Worm (Caenorhabditis elegans) whole organism, late embryonic: ENCODE measurements around the gene ZC317.6.

ENCODE experiments used
- C08G9.2 ChIP-seq: sonication (generic microtip); optimal IDR thresholded peaks from 2 replicates; lab custom pipeline; 2016; ENCODE audit warnings: mild to moderate bottlenecking, missing genetic modification characterization, moderate library complexity, missing compliant biosample characterization
- C38D4.7 ChIP-seq: fragments of 200-800 bp; sonication (Bioruptor generic); optimal IDR thresholded peaks from 2 replicates; lab custom pipeline; 2018; ENCODE audit warnings: mild to moderate bottlenecking, missing genetic modification characterization, moderate library complexity, missing compliant biosample characterization
- F13H6.1 ChIP-seq: sonication (generic microtip); optimal IDR thresholded peaks from 2 replicates; lab custom pipeline; 2016; ENCODE audit warnings: missing genetic modification characterization, missing compliant biosample characterization
- K02D7.2 ChIP-seq: sonication (generic microtip); optimal IDR thresholded peaks from 2 replicates; lab custom pipeline; 2017; ENCODE audit warnings: mild to moderate bottlenecking, missing genetic modification characterization, missing compliant biosample characterization
- K09A11.1 ChIP-seq: sonication (generic microtip); optimal IDR thresholded peaks from 2 replicates; lab custom pipeline; 2017; ENCODE audit warnings: antibody characterized with exemption, mild to moderate bottlenecking, missing genetic modification characterization, missing compliant biosample characterization; ENCODE audit not compliant: insufficient read depth
- ahr-1 ChIP-seq: sonication (generic microtip); optimal IDR thresholded peaks from 2 replicates; lab custom pipeline; 2016; ENCODE audit warnings: missing genetic modification characterization, missing compliant biosample characterization
- ama-1 ChIP-seq: fragments of 150-350 bp; optimal IDR thresholded peaks from 2 replicates; lab custom pipeline; 2014
- ceh-14 ChIP-seq: sonication (generic microtip); optimal IDR thresholded peaks from 2 replicates; lab custom pipeline; 2016; ENCODE audit warnings: missing genotype, missing genetic modification characterization, missing compliant biosample characterization
- ceh-18 ChIP-seq: sonication (generic microtip); optimal IDR thresholded peaks from 2 replicates; lab custom pipeline; 2016; ENCODE audit warnings: missing genetic modification characterization, missing compliant biosample characterization
- ceh-19 ChIP-seq: fragments of 200-800 bp; sonication (Bioruptor generic); optimal IDR thresholded peaks from 2 replicates; lab custom pipeline; 2018; ENCODE audit warnings: mild to moderate bottlenecking, missing genetic modification characterization, missing compliant biosample characterization
- ceh-22 ChIP-seq: sonication (generic microtip); optimal IDR thresholded peaks from 2 replicates; lab custom pipeline; 2017; ENCODE audit warnings: missing biosample characterization, missing genetic modification characterization
- ceh-30 ChIP-seq: fragments of 150-350 bp; optimal IDR thresholded peaks from 2 replicates; lab custom pipeline; 2014; ENCODE audit warnings: missing biosample characterization, missing genetic modification characterization
- ceh-31 ChIP-seq: sonication (generic microtip); optimal IDR thresholded peaks from 2 replicates; lab custom pipeline; 2016; ENCODE audit warnings: missing genetic modification characterization, missing compliant biosample characterization
- che-1 ChIP-seq: sonication (generic microtip); optimal IDR thresholded peaks from 2 replicates; lab custom pipeline; 2016; ENCODE audit warnings: mild to moderate bottlenecking, missing genetic modification characterization, missing compliant biosample characterization
- dmd-4 ChIP-seq: sonication (generic microtip); optimal IDR thresholded peaks from 2 replicates; lab custom pipeline; 2016; ENCODE audit warnings: borderline replicate concordance, missing genetic modification characterization, missing compliant biosample characterization
- dve-1 ChIP-seq: sonication (generic microtip); optimal IDR thresholded peaks from 2 replicates; lab custom pipeline; 2017; ENCODE audit warnings: antibody characterized with exemption, mild to moderate bottlenecking, missing genetic modification characterization, missing compliant biosample characterization
- elt-2 ChIP-seq: sonication (generic microtip); optimal IDR thresholded peaks from 2 replicates; lab custom pipeline; 2016; ENCODE audit warnings: missing genetic modification reagents, missing genetic modification characterization, missing compliant biosample characterization
- fkh-10 ChIP-seq: fragments of 150-350 bp; optimal IDR thresholded peaks from 2 replicates; lab custom pipeline; 2014; ENCODE audit warnings: missing biosample characterization, missing genetic modification reagents, missing genetic modification characterization
- gmeb-2 ChIP-seq: sonication (generic microtip); optimal IDR thresholded peaks from 2 replicates; lab custom pipeline; 2016; ENCODE audit warnings: missing genetic modification characterization, inconsistent platforms, missing compliant biosample characterization
- hlh-13 ChIP-seq: fragments of 200-800 bp; sonication (Bioruptor generic); optimal IDR thresholded peaks from 2 replicates; lab custom pipeline; 2018; ENCODE audit warnings: mild to moderate bottlenecking, missing genetic modification characterization, missing compliant biosample characterization
- hlh-6 ChIP-seq: sonication (generic microtip); optimal IDR thresholded peaks from 2 replicates; lab custom pipeline; 2016; ENCODE audit warnings: missing genotype, missing genetic modification characterization, missing compliant biosample characterization
- nfya-1 ChIP-seq: sonication (generic microtip); optimal IDR thresholded peaks from 2 replicates; lab custom pipeline; 2017; ENCODE audit warnings: missing genetic modification characterization, mild to moderate bottlenecking, missing compliant biosample characterization, antibody characterized with exemption, moderate library complexity
- nhr-232 ChIP-seq: sonication (generic microtip); optimal IDR thresholded peaks from 2 replicates; lab custom pipeline; 2016; ENCODE audit warnings: missing genetic modification characterization, missing compliant biosample characterization
- npax-4 ChIP-seq: sonication (generic microtip); optimal IDR thresholded peaks from 2 replicates; lab custom pipeline; 2016; ENCODE audit warnings: missing genetic modification characterization, missing compliant biosample characterization
- odd-2 ChIP-seq: sonication (generic microtip); optimal IDR thresholded peaks from 2 replicates; lab custom pipeline; 2017; ENCODE audit warnings: antibody characterized with exemption, mild to moderate bottlenecking, missing genetic modification characterization, missing compliant biosample characterization
- pag-3 ChIP-seq: sonication (generic microtip); optimal IDR thresholded peaks from 2 replicates; lab custom pipeline; 2016; ENCODE audit warnings: missing compliant biosample characterization, missing genetic modification characterization, borderline replicate concordance
- pat-9 ChIP-seq: fragments of 200-800 bp; sonication (Bioruptor generic); optimal IDR thresholded peaks from 2 replicates; lab custom pipeline; 2018; ENCODE audit warnings: mild to moderate bottlenecking, missing genetic modification characterization, moderate library complexity, missing compliant biosample characterization
- pax-1 ChIP-seq: fragments of 150-350 bp; optimal IDR thresholded peaks from 2 replicates; lab custom pipeline; 2014; ENCODE audit warnings: missing biosample characterization, missing genetic modification characterization
- pha-2 ChIP-seq: sonication (generic microtip); optimal IDR thresholded peaks from 2 replicates; lab custom pipeline; 2017; ENCODE audit warnings: mild to moderate bottlenecking, missing genetic modification characterization, missing compliant biosample characterization
- pha-4 ChIP-seq: fragments of 150-350 bp; optimal IDR thresholded peaks from 2 replicates; lab custom pipeline; 2018; ENCODE audit warnings: missing biosample characterization, missing genetic modification reagents, missing genetic modification characterization
- pros-1 ChIP-seq: fragments of 150-350 bp; optimal IDR thresholded peaks from 2 replicates; lab custom pipeline; 2014; ENCODE audit warnings: missing biosample characterization, missing genetic modification reagents, missing genetic modification characterization
- ref-2 ChIP-seq: sonication (generic microtip); optimal IDR thresholded peaks from 2 replicates; lab custom pipeline; 2016; ENCODE audit warnings: missing genetic modification characterization, missing compliant biosample characterization
- sdc-2 ChIP-seq: sonication (generic microtip); optimal IDR thresholded peaks from 2 replicates; lab custom pipeline; 2016; ENCODE audit warnings: missing genotype, missing genetic modification characterization, missing compliant biosample characterization
- sox-2 ChIP-seq: fragments of 200-800 bp; sonication (Bioruptor generic); IDR thresholded peaks from 2 replicates; pipeline ENCODE4 v1.3.6; 2022; ENCODE audit warnings: missing genetic modification reagents, missing genetic modification characterization, missing compliant biosample characterization
- tbx-7 ChIP-seq: sonication (generic microtip); optimal IDR thresholded peaks from 2 replicates; lab custom pipeline; 2016; ENCODE audit warnings: missing genotype, missing genetic modification characterization, missing compliant biosample characterization
- unc-3 ChIP-seq, 2 experiments: fragments of 200-800 bp in 1 of 2; sonication (Bioruptor generic) in 1 of 2; sonication (generic microtip) in 1 of 2; conservative IDR thresholded peaks in 1 of 2; optimal IDR thresholded peaks in 1 of 2; 2 replicates each; pipeline versions ENCODE4 v1.3.6 to Lab custom; 2016 to 2022; ENCODE audit warnings: missing compliant biosample characterization in 2 of 2, missing genetic modification characterization in 2 of 2, missing genetic modification reagents in 1 of 2
- unc-42 ChIP-seq: sonication (generic microtip); optimal IDR thresholded peaks from 2 replicates; lab custom pipeline; 2016; ENCODE audit warnings: missing genotype, missing genetic modification characterization, missing compliant biosample characterization
- unc-86 ChIP-seq: sonication (generic microtip); optimal IDR thresholded peaks from 2 replicates; lab custom pipeline; 2016; ENCODE audit warnings: missing genetic modification characterization, missing compliant biosample characterization
- zip-5 ChIP-seq: sonication (generic microtip); optimal IDR thresholded peaks from 2 replicates; lab custom pipeline; 2016; ENCODE audit warnings: missing genetic modification characterization, missing compliant biosample characterization

Gene ZC317.6

DNA sequence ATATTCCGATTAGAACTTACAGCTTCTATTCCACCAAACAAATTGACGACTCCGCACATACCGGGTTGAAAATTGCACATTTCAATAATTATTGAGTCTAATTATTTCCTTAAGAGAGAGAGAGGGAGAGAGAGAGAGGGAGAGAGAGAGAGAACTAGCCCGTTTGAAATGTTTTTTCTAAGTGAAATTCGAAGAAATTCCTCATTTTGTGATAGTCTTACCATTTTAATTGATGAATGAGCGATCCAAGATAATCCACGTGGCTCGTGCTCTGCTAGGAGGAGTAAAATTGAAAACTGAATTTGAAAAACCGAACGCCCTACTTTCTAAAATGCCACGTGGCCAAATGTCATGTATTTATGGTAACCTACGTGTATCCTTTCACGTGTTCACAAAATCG, 35.9 kb downstream of the ZC317.6 start, which contains the start of gene F08F3.8:
Gene F08F3.8 (minus strand): TSS at position 101 of the 400 bp plus-strand sequence.
- TF ChIP-seq fkh-10 = no peak
- no peak for TF ChIP-seq ceh-18
- no peak for TF ChIP-seq sdc-2
- no peak for TF ChIP-seq sox-2 (GFP tag; lab: Robert Waterston, UW)

DNA sequence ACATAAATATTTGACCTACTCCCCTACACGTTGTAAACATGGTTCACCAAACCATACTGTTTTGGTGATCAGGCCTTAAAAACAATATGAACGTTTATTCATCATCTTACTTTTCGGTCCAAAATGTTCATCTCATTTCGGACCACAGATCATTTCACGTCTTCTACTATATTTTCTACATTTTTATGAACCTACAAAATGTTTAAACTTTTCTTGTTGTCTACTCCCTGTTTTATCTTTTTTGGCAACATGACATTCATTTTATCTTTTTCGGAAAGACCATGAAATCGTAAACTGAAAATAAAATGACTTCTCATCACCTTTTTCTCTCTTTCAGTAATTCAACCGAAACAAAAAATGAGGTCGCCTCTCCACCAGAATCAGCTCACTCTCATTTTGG, 40.5 kb downstream of the ZC317.6 start, which contains the start of gene rhr-1:
Gene rhr-1 (plus strand): TSS at position 301 of the 400 bp plus-strand sequence.
- TF ChIP-seq che-1 (tag; lab: Kevin White, UChicago) (no peak), F13H6.1 (tag; lab: Kevin White, UChicago) (no peak), unc-3 (GFP tag; conservative IDR thresholded peaks at IDR 0.05; lab: Robert Waterston, UW) (no peak), unc-3 (tag; optimal IDR thresholded peaks at IDR 0.05; lab: Kevin White, UChicago) (no peak), tbx-7 (tag; lab: Kevin White, UChicago) (no peak), ceh-31 (no peak), hlh-6 (tag; lab: Kevin White, UChicago) (no peak), fkh-10 (no peak), ceh-18 (no peak), K02D7.2 (no peak), ceh-19 (GFP tag; lab: Kevin White, UChicago) (no peak), elt-2 (no peak), odd-2 (tag; lab: Kevin White, UChicago) (no peak), ama-1 (no peak)

DNA sequence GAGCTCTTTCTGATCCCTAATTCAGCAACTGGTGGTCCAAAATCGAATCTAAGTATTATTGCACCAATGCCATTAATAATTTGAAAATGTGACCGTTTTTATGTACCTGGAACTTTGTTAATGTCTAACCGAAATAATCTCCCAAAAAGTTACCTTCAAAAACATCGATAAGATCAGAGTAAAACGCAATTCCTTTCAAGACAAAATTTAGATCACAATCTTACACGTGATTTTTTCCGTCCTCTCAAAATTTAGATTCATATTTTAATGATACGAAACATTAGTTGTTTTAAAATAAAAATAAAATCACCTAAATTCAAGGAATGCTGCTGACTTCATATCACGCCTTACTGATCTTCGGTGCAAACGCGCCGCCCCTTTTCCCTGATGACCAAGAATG, 42.1 kb downstream of the ZC317.6 start:
- TF ChIP-seq C38D4.7 = no peak
- TF ChIP-seq ahr-1 (tag; lab: Kevin White, UChicago) = no peak
- no peak for TF ChIP-seq tbx-7 (tag; lab: Kevin White, UChicago)
- no peak for TF ChIP-seq nfya-1
- no peak for TF ChIP-seq pha-2 (tag; lab: Kevin White, UChicago)
- no peak for TF ChIP-seq pax-1
- TF ChIP-seq unc-3 (GFP tag; conservative IDR thresholded peaks at IDR 0.05; lab: Robert Waterston, UW) = no peak
- no peak for TF ChIP-seq unc-3 (tag; optimal IDR thresholded peaks at IDR 0.05; lab: Kevin White, UChicago)
- TF ChIP-seq hlh-13 = no peak
- no peak for TF ChIP-seq dmd-4 (tag; lab: Kevin White, UChicago)
- TF ChIP-seq unc-42 (tag; lab: Kevin White, UChicago) = no peak
- no peak for TF ChIP-seq dve-1 (tag; lab: Kevin White, UChicago)
- TF ChIP-seq ref-2 (tag; lab: Kevin White, UChicago) = no peak
- TF ChIP-seq pros-1 (tag; lab: Kevin White, UChicago) = no peak
- TF ChIP-seq C08G9.2 (tag; lab: Kevin White, UChicago) = no peak
- TF ChIP-seq unc-86 (tag; lab: Kevin White, UChicago) = no peak
- TF ChIP-seq ceh-30 = no peak

- TF ChIP-seq zip-5 = no peak
- no peak for TF ChIP-seq npax-4 (tag; lab: Kevin White, UChicago)
- TF ChIP-seq unc-3 (GFP tag; conservative IDR thresholded peaks at IDR 0.05; lab: Robert Waterston, UW) = no peak
- TF ChIP-seq unc-3 (tag; optimal IDR thresholded peaks at IDR 0.05; lab: Kevin White, UChicago) = no peak
- no peak for TF ChIP-seq ceh-19 (GFP tag; lab: Kevin White, UChicago)
- TF ChIP-seq ceh-30 = no peak
- TF ChIP-seq nfya-1 = no peak
- TF ChIP-seq hlh-13 = no peak
- TF ChIP-seq gmeb-2 (tag; lab: Kevin White, UChicago) = no peak
- no peak for TF ChIP-seq pha-2 (tag; lab: Kevin White, UChicago)
- TF ChIP-seq ceh-14 (tag; lab: Kevin White, UChicago) = no peak
- TF ChIP-seq nhr-232 (tag; lab: Kevin White, UChicago) = no peak
- no peak for TF ChIP-seq fkh-10
- no peak for TF ChIP-seq ceh-22 (tag; lab: Kevin White, UChicago)
- no peak for TF ChIP-seq pag-3
- no peak for TF ChIP-seq pha-4 (tag; lab: Kevin White, UChicago)
- no peak for TF ChIP-seq K09A11.1 (tag; lab: Kevin White, UChicago)
- no peak for TF ChIP-seq sox-2 (GFP tag; lab: Robert Waterston, UW)
- TF ChIP-seq pat-9 (tag; lab: Kevin White, UChicago) = no peak
These were observed 43.4 kb downstream of the ZC317.6 start for ce11 chrV:5425008-5425407.
